Worm (Caenorhabditis elegans) whole organism, mixed stage, embryonic: ENCODE measurements around the gene vab-9.

Experiments
- blmp-1 ChIP-seq: fragments of 150-350 bp; optimal IDR thresholded peaks from 2 replicates; lab custom pipeline; 2014; ENCODE audit warnings: missing biosample characterization, missing genetic modification characterization
- ceh-43 ChIP-seq: fragments of 200-800 bp; sonication (Bioruptor generic); optimal IDR thresholded peaks from 2 replicates; lab custom pipeline; 2018; ENCODE audit warnings: mild to moderate bottlenecking, missing genetic modification characterization, moderate library complexity, missing compliant biosample characterization
- ces-1 ChIP-seq: fragments of 150-350 bp; optimal IDR thresholded peaks from 2 replicates; lab custom pipeline; 2014; ENCODE audit warnings: missing biosample characterization, missing genetic modification reagents, missing genetic modification characterization
- drap-1 ChIP-seq: fragments of 200-800 bp; sonication (Bioruptor generic); optimal IDR thresholded peaks from 3 replicates; lab custom pipeline; 2018; ENCODE audit warnings: mild to moderate bottlenecking, missing genetic modification characterization, missing compliant biosample characterization
- elt-1 ChIP-seq: sonication (generic microtip); optimal IDR thresholded peaks from 2 replicates; lab custom pipeline; 2017; ENCODE audit warnings: missing genetic modification characterization, mild to moderate bottlenecking, missing compliant biosample characterization, antibody characterized with exemption, moderate library complexity, borderline replicate concordance; ENCODE audit not compliant: insufficient read depth
- elt-3 ChIP-seq: fragments of 150-350 bp; optimal IDR thresholded peaks from 2 replicates; lab custom pipeline; 2014; ENCODE audit warnings: missing biosample characterization, missing genetic modification characterization
- ham-2 ChIP-seq: fragments of 200-800 bp; sonication (Bioruptor generic); optimal IDR thresholded peaks from 2 replicates; lab custom pipeline; 2018; ENCODE audit warnings: mild to moderate bottlenecking, missing genetic modification characterization, missing compliant biosample characterization
- lin-13 ChIP-seq: fragments of 150-350 bp; optimal IDR thresholded peaks from 2 replicates; lab custom pipeline; 2014; ENCODE audit warnings: missing biosample characterization, missing genetic modification characterization
- mep-1 ChIP-seq: fragments of 150-350 bp; optimal IDR thresholded peaks from 2 replicates; lab custom pipeline; 2017; ENCODE audit warnings: missing biosample characterization, missing genetic modification reagents, missing genetic modification characterization, inconsistent platforms
- nhr-12 ChIP-seq: fragments of 150-350 bp; optimal IDR thresholded peaks from 2 replicates; lab custom pipeline; 2014; ENCODE audit warnings: missing biosample characterization, missing genetic modification characterization
- tbx-8 ChIP-seq: fragments of 200-800 bp; sonication (Bioruptor generic); optimal IDR thresholded peaks from 2 replicates; lab custom pipeline; 2018; ENCODE audit warnings: mild to moderate bottlenecking, missing genetic modification characterization, moderate library complexity, missing compliant biosample characterization
- unc-39 ChIP-seq: fragments of 150-350 bp; optimal IDR thresholded peaks from 2 replicates; lab custom pipeline; 2014; ENCODE audit warnings: missing biosample characterization, missing genetic modification characterization
- unc-62 ChIP-seq: fragments of 150-350 bp; optimal IDR thresholded peaks from 2 replicates; lab custom pipeline; 2014; ENCODE audit warnings: missing biosample characterization, missing genetic modification reagents, missing genetic modification characterization
- ztf-11 ChIP-seq: fragments of 150-350 bp; optimal IDR thresholded peaks from 2 replicates; lab custom pipeline; 2014; ENCODE audit warnings: missing biosample characterization, missing genetic modification characterization

DNA sequence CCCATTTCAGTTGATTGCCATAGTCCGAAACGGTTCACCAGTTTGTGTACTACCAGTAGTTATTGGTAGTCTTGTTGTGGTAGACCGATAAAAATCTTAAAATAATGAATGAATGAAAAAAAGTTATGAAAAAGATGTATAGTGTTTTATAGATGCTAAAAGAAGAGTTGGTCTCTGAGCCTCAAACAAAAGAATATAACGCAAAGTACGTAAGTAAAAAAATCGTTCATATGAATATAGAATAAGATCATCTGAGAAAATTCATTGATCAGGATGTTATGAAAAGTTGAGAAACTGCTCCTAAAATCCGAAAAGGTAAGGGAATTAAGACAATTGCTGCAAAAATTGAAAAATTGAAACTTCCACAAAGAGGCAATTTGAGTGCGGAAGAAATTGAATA is 20.0 kb downstream of the vab-9 start, which contains the start of gene chhy-1:
- TF ChIP-seq blmp-1 (tag; lab: Kevin White, UChicago) (no peak), ceh-43 (GFP tag; lab: Kevin White, UChicago) (no peak), ztf-11 (tag; lab: Kevin White, UChicago) (no peak), ces-1 (no peak), elt-1 (tag; lab: Kevin White, UChicago) (no peak), mep-1 (tag; lab: Kevin White, UChicago) (no peak), tbx-8 (GFP tag; lab: Kevin White, UChicago) (no peak), unc-39 (tag; lab: Kevin White, UChicago) (no peak), unc-62 (GFP tag; lab: Kevin White, UChicago) (no peak), drap-1 (GFP tag; lab: Kevin White, UChicago) (no peak), lin-13 (tag; lab: Kevin White, UChicago) (no peak), nhr-12 (no peak), elt-3 (tag; lab: Kevin White, UChicago) (no peak), ham-2 (no peak)
